Fruit fly (Drosophila melanogaster): ENCODE measurements around the gene CG6927.

CG6927 gene

dm6 chrX:4906573-4906972 lies at the start of gene CG6927:
Gene CG6927, plus strand, starts transcription at chrX:4906900.
- TF ChIP-seq bab1 (GFP tag; optimal IDR thresholded peaks at IDR 0.05) (peak; percentile 57), Mnt (GFP tag; optimal IDR thresholded peaks at IDR 0.05) (no peak), CG7045 (GFP tag; optimal IDR thresholded peaks at IDR 0.05) (peak; percentile 52), kay (GFP tag; ENCODE audit: borderline replicate concordance) (peak; percentile 91), CG5204 (GFP tag; optimal IDR thresholded peaks at IDR 0.05) (no peak), tj (GFP tag; optimal IDR thresholded peaks at IDR 0.05) (peak; percentile 47), toe (GFP tag; optimal IDR thresholded peaks at IDR 0.05) (no peak), CG12768 (GFP tag; optimal IDR thresholded peaks at IDR 0.05) (peak; percentile 35), Hr96 (GFP tag; optimal IDR thresholded peaks at IDR 0.05) (peak; percentile 64), CG14711 (tag; optimal IDR thresholded peaks at IDR 0.05) (peak; percentile 78), pad (GFP tag; optimal IDR thresholded peaks at IDR 0.05) (peak; percentile 36), Crg-1 (GFP tag; optimal IDR thresholded peaks at IDR 0.05) (no peak), cic (GFP tag; optimal IDR thresholded peaks at IDR 0.05) (no peak), CG7101 (tag; optimal IDR thresholded peaks at IDR 0.05) (peak; percentile 84), Clk (GFP tag; optimal IDR thresholded peaks at IDR 0.05) (peak; percentile 4), CG11617 (GFP tag; optimal IDR thresholded peaks at IDR 0.05) (peak; percentile 31), CG1620 (GFP tag; optimal IDR thresholded peaks at IDR 0.05) (no peak), CG33017 (tag; optimal IDR thresholded peaks at IDR 0.05) (peak; percentile 70), ovo (GFP tag; optimal IDR thresholded peaks at IDR 0.05) (peak; percentile 40), cnc (optimal IDR thresholded peaks at IDR 0.05) (no peak)

DNA sequence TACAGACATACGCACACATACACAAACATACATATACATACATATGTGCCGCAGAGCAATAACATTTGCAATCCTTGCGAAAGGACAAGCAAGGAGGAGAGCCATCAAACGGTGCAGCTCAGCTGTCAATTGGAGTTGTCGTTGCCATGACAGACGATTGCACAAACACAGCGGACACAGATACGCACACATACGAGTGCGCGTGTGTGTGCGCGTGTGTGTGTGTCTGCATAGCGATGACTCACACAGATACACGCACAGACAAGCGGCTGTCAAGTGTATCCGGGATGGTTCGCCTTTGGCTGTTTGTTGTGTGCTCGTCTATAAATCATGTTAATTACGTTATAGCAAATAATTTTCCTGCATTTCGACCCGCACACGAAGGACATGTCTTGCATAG lies 46.4 kb upstream of the CG6927 start:
- no peak for TF ChIP-seq CG7101 (tag; optimal IDR thresholded peaks at IDR 0.05)
- no peak for TF ChIP-seq Hr96 (GFP tag; optimal IDR thresholded peaks at IDR 0.05)
- TF ChIP-seq CG11617 (GFP tag; optimal IDR thresholded peaks at IDR 0.05), result no peak
- no peak for TF ChIP-seq Mnt (GFP tag; optimal IDR thresholded peaks at IDR 0.05)
- TF ChIP-seq tj (GFP tag; optimal IDR thresholded peaks at IDR 0.05), result no peak
- no peak for TF ChIP-seq CG1620 (GFP tag; optimal IDR thresholded peaks at IDR 0.05)
- TF ChIP-seq CG33017 (tag; optimal IDR thresholded peaks at IDR 0.05), result no peak
- no peak for TF ChIP-seq CG14711 (tag; optimal IDR thresholded peaks at IDR 0.05)
- TF ChIP-seq ovo (GFP tag; optimal IDR thresholded peaks at IDR 0.05), result no peak
- no peak for TF ChIP-seq kay (GFP tag; ENCODE audit: borderline replicate concordance)
- TF ChIP-seq CG12768 (GFP tag; optimal IDR thresholded peaks at IDR 0.05), result no peak
- TF ChIP-seq cnc (optimal IDR thresholded peaks at IDR 0.05), result no peak
- no peak for TF ChIP-seq pad (GFP tag; optimal IDR thresholded peaks at IDR 0.05)
- TF ChIP-seq Clk (GFP tag; optimal IDR thresholded peaks at IDR 0.05), result no peak
- no peak for TF ChIP-seq toe (GFP tag; optimal IDR thresholded peaks at IDR 0.05)
- TF ChIP-seq cic (GFP tag; optimal IDR thresholded peaks at IDR 0.05), result no peak
- no peak for TF ChIP-seq Crg-1 (GFP tag; optimal IDR thresholded peaks at IDR 0.05)
- TF ChIP-seq CG5204 (GFP tag; optimal IDR thresholded peaks at IDR 0.05), result no peak
- no peak for TF ChIP-seq CG7045 (GFP tag; optimal IDR thresholded peaks at IDR 0.05)
- no peak for TF ChIP-seq bab1 (GFP tag; optimal IDR thresholded peaks at IDR 0.05)

DNA sequence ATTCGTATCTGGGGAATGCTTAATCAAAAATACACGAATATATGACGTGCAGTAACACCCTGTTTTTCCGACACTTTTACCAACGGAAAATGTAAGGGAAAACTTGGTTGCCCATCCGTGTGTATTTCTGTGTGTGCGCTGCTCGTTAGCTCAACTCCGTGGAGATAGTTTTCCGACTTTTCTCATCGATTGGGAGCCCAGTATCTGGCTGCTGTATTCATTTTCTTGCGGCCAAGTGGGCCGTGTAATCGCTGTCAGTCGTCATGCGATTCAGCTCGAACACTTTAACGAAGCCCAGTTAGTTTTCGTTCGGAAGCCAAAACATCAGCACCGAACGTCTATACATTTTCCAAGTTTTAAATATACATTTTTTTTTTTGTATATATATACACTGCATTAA lies 31.3 kb upstream of the CG6927 start, which contains the start of gene boil:
boil (plus strand) TSS at position 301 of the 400 bp plus-strand sequence.
- TF ChIP-seq cnc (optimal IDR thresholded peaks at IDR 0.05), result no peak
- TF ChIP-seq CG7101 (tag; optimal IDR thresholded peaks at IDR 0.05), result no peak
- TF ChIP-seq CG11617 (GFP tag; optimal IDR thresholded peaks at IDR 0.05), result no peak
- no peak for TF ChIP-seq cic (GFP tag; optimal IDR thresholded peaks at IDR 0.05)
- TF ChIP-seq tj (GFP tag; optimal IDR thresholded peaks at IDR 0.05), result no peak
- TF ChIP-seq CG12768 (GFP tag; optimal IDR thresholded peaks at IDR 0.05), result no peak
- no peak for TF ChIP-seq CG5204 (GFP tag; optimal IDR thresholded peaks at IDR 0.05)
- TF ChIP-seq CG1620 (GFP tag; optimal IDR thresholded peaks at IDR 0.05), result no peak
- no peak for TF ChIP-seq pad (GFP tag; optimal IDR thresholded peaks at IDR 0.05)
- TF ChIP-seq Hr96 (GFP tag; optimal IDR thresholded peaks at IDR 0.05), result no peak
- no peak for TF ChIP-seq ovo (GFP tag; optimal IDR thresholded peaks at IDR 0.05)
- TF ChIP-seq Clk (GFP tag; optimal IDR thresholded peaks at IDR 0.05), result no peak
- TF ChIP-seq CG7045 (GFP tag; optimal IDR thresholded peaks at IDR 0.05), result no peak

dm6 chrX:4885875-4886274 lies 20.8 kb upstream of the CG6927 start:
- no peak for TF ChIP-seq Crg-1 (GFP tag; optimal IDR thresholded peaks at IDR 0.05)
- no peak for TF ChIP-seq CG5204 (GFP tag; optimal IDR thresholded peaks at IDR 0.05)
- TF ChIP-seq CG14711 (tag; optimal IDR thresholded peaks at IDR 0.05), result no peak
- TF ChIP-seq bab1 (GFP tag; optimal IDR thresholded peaks at IDR 0.05), result no peak
- TF ChIP-seq cic (GFP tag; optimal IDR thresholded peaks at IDR 0.05), result no peak
- no peak for TF ChIP-seq tj (GFP tag; optimal IDR thresholded peaks at IDR 0.05)
- TF ChIP-seq Mnt (GFP tag; optimal IDR thresholded peaks at IDR 0.05), result no peak
- TF ChIP-seq pad (GFP tag; optimal IDR thresholded peaks at IDR 0.05), result no peak
- no peak for TF ChIP-seq toe (GFP tag; optimal IDR thresholded peaks at IDR 0.05)
- no peak for TF ChIP-seq CG33017 (tag; optimal IDR thresholded peaks at IDR 0.05)
- no peak for TF ChIP-seq kay (GFP tag; ENCODE audit: borderline replicate concordance)
- TF ChIP-seq CG7045 (GFP tag; optimal IDR thresholded peaks at IDR 0.05), result no peak
- TF ChIP-seq CG11617 (GFP tag; optimal IDR thresholded peaks at IDR 0.05), result no peak
- TF ChIP-seq Clk (GFP tag; optimal IDR thresholded peaks at IDR 0.05), result no peak
- TF ChIP-seq CG12768 (GFP tag; optimal IDR thresholded peaks at IDR 0.05), result no peak

DNA sequence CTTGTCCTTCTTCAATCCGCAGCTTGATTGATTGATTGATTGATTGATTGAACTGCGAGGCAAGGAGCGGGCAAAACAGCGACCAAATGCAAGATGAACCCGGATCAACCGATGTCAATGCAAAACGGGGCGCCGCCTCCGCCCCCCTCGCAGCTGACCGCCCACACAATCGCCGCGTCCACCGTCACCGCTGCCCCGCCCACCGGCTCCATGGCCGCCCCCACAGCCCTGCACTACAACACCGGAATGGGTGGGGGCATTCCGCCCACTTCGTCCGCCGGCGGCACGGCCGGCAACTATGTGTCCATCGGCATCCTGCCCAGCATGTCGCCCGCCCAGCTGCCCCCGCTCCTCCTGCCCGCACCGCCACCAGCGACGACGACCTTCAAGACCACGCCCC lies 12.1 kb upstream of the CG6927 start:
- no peak for TF ChIP-seq cnc (optimal IDR thresholded peaks at IDR 0.05)
- TF ChIP-seq CG5204 (GFP tag; optimal IDR thresholded peaks at IDR 0.05), result no peak
- TF ChIP-seq Hr96 (GFP tag; optimal IDR thresholded peaks at IDR 0.05), result no peak
- TF ChIP-seq CG1620 (GFP tag; optimal IDR thresholded peaks at IDR 0.05), result no peak

DNA sequence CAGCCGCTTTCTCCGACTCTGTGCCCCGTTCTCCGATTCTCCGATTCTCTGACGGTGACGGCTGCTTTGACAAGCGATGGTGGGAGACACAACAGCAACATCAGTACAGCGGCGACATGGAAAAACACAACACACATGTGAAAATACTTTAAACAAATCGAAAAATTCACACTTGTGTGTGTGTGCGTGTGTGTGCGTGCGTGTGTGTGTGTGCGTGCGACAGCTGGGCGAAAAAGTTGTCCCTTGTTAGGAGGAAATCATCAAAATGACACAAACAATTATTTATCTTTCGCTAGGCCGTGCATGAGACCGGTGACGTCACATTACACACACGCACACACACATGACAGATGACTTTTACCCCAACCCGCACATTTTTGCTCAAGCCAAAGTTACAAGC lies 9.8 kb upstream of the CG6927 start:
- no peak for TF ChIP-seq CG33017 (tag; optimal IDR thresholded peaks at IDR 0.05)

Data from whole organism, adult.